Worm (Caenorhabditis elegans) whole organism, L1 larva: ENCODE results near the gene unc-119.

Source experiments
- C04F5.9 ChIP-seq: sonication (generic microtip); optimal IDR thresholded peaks from 2 replicates; lab custom pipeline; 2016; ENCODE audit warnings: missing genetic modification characterization, missing compliant biosample characterization
- C16A3.4 ChIP-seq: fragments of 150-350 bp; optimal IDR thresholded peaks from 2 replicates; lab custom pipeline; 2014; ENCODE audit warnings: missing biosample characterization, missing genetic modification characterization
- Y116A8C.19 ChIP-seq: sonication (generic microtip); optimal IDR thresholded peaks from 2 replicates; lab custom pipeline; 2016; ENCODE audit warnings: missing compliant biosample characterization, missing genetic modification characterization, borderline replicate concordance
- aha-1 ChIP-seq: fragments of 150-350 bp; optimal IDR thresholded peaks from 2 replicates; lab custom pipeline; 2014; ENCODE audit warnings: missing biosample characterization, missing genetic modification characterization
- ceh-63 ChIP-seq: fragments of 200-800 bp; sonication (Bioruptor generic); optimal IDR thresholded peaks from 2 replicates; lab custom pipeline; 2018; ENCODE audit warnings: mild to moderate bottlenecking, missing genetic modification characterization, missing compliant biosample characterization
- ceh-82 ChIP-seq, 3 experiments: fragments of 150-350 bp in 1 of 3; sonication (generic microtip) in 2 of 3; optimal IDR thresholded peaks; 2 replicates each; lab custom pipeline; 2014 to 2017; ENCODE audit warnings: missing biosample characterization in 3 of 3, missing genetic modification characterization in 3 of 3
- ceh-90 ChIP-seq: sonication (generic microtip); optimal IDR thresholded peaks from 2 replicates; lab custom pipeline; 2016; ENCODE audit warnings: missing genetic modification characterization, missing compliant biosample characterization
- ces-1 ChIP-seq: fragments of 150-350 bp; optimal IDR thresholded peaks from 2 replicates; lab custom pipeline; 2014; ENCODE audit warnings: missing biosample characterization, missing genetic modification reagents, missing genetic modification characterization
- dsc-1 ChIP-seq: sonication (generic microtip); optimal IDR thresholded peaks from 2 replicates; lab custom pipeline; 2016; ENCODE audit warnings: mild to moderate bottlenecking, missing genetic modification characterization, missing compliant biosample characterization
- efl-1 ChIP-seq, 4 experiments: fragments of 150-350 bp; optimal IDR thresholded peaks in 3 of 4; peaks in 1 of 4; 1 replicate in 1 of 4; 2 replicates in 3 of 4; lab custom pipeline; 2014; ENCODE audit warnings: missing biosample characterization in 2 of 4, missing genetic modification characterization in 2 of 4, missing genetic modification reagents in 2 of 4
- egl-27 ChIP-seq, 2 experiments: fragments of 150-350 bp in 1 of 2; sonication (generic microtip); optimal IDR thresholded peaks; 3 replicates each; lab custom pipeline; 2017 to 2018; ENCODE audit warnings: missing biosample characterization in 2 of 2, missing genetic modification characterization in 2 of 2, missing genetic modification reagents in 2 of 2
- ets-5 ChIP-seq: fragments of 200-800 bp; sonication (Bioruptor generic); IDR thresholded peaks from 2 replicates; pipeline ENCODE4 v1.3.6; 2022; ENCODE audit warnings: missing genetic modification characterization, missing compliant biosample characterization
- fkh-10 ChIP-seq: sonication (generic microtip); optimal IDR thresholded peaks from 2 replicates; lab custom pipeline; 2017; ENCODE audit warnings: missing biosample characterization, missing genetic modification reagents, missing genetic modification characterization
- hlh-17 ChIP-seq: fragments of 200-800 bp; sonication (Bioruptor generic); optimal IDR thresholded peaks from 2 replicates; lab custom pipeline; 2018; ENCODE audit warnings: missing genetic modification characterization, mild to moderate bottlenecking, missing compliant biosample characterization, moderate library complexity, borderline replicate concordance
- hpl-2 ChIP-seq: fragments of 150-350 bp; optimal IDR thresholded peaks from 2 replicates; lab custom pipeline; 2014; ENCODE audit warnings: missing biosample characterization, missing genetic modification reagents, missing genetic modification characterization
- irx-1 ChIP-seq: sonication (generic microtip); optimal IDR thresholded peaks from 2 replicates; lab custom pipeline; 2016; ENCODE audit warnings: missing genetic modification characterization, missing compliant biosample characterization
- lin-13 ChIP-seq: fragments of 150-350 bp; optimal IDR thresholded peaks from 2 replicates; lab custom pipeline; 2014; ENCODE audit warnings: missing biosample characterization, missing genetic modification reagents, missing genetic modification characterization
- lin-14 ChIP-seq: fragments of 200-800 bp; sonication (Bioruptor generic); optimal IDR thresholded peaks from 2 replicates; lab custom pipeline; 2018; ENCODE audit warnings: mild to moderate bottlenecking, missing genetic modification characterization, moderate library complexity, missing compliant biosample characterization
- lin-15B ChIP-seq: fragments of 150-350 bp; sonication (generic microtip); optimal IDR thresholded peaks from 3 replicates; lab custom pipeline; 2014; ENCODE audit warnings: missing biosample characterization, missing genetic modification characterization
- lir-3 ChIP-seq: sonication (generic microtip); optimal IDR thresholded peaks from 2 replicates; lab custom pipeline; 2016; ENCODE audit warnings: mild to moderate bottlenecking, missing genetic modification characterization, moderate library complexity, missing compliant biosample characterization; ENCODE audit not compliant: poor library complexity
- lsy-2 ChIP-seq, 2 experiments: fragments of 150-350 bp; optimal IDR thresholded peaks; 2 replicates each; lab custom pipeline; 2014; ENCODE audit warnings: missing biosample characterization in 2 of 2, missing genetic modification characterization in 2 of 2
- mab-9 ChIP-seq: fragments of 200-800 bp; sonication (Bioruptor generic); IDR thresholded peaks from 2 replicates; pipeline ENCODE4 v1.3.6; 2022; ENCODE audit warnings: missing genetic modification reagents, missing genetic modification characterization, missing compliant biosample characterization
- mef-2 ChIP-seq: fragments of 150-350 bp; optimal IDR thresholded peaks from 2 replicates; lab custom pipeline; 2014; ENCODE audit warnings: missing biosample characterization, missing genetic modification characterization
- mep-1 ChIP-seq: fragments of 150-350 bp; optimal IDR thresholded peaks from 2 replicates; lab custom pipeline; 2014; ENCODE audit warnings: missing biosample characterization, missing genetic modification characterization
- nhr-11 ChIP-seq: fragments of 150-350 bp; optimal IDR thresholded peaks from 2 replicates; lab custom pipeline; 2014; ENCODE audit warnings: missing biosample characterization, missing genetic modification characterization
- nhr-19 ChIP-seq: fragments of 200-800 bp; sonication (Bioruptor generic); conservative IDR thresholded peaks from 2 replicates; pipeline ENCODE4 v1.3.6; 2022; ENCODE audit warnings: missing genetic modification characterization, missing compliant biosample characterization
- nhr-28 ChIP-seq: fragments of 150-350 bp; optimal IDR thresholded peaks from 2 replicates; lab custom pipeline; 2014; ENCODE audit warnings: missing biosample characterization, missing genetic modification characterization
- nhr-71 ChIP-seq: sonication (generic microtip); optimal IDR thresholded peaks from 2 replicates; lab custom pipeline; 2016; ENCODE audit warnings: mild to moderate bottlenecking, missing genetic modification characterization, moderate library complexity, missing compliant biosample characterization
- nhr-85 ChIP-seq: sonication (generic microtip); peaks from one replicate; lab custom pipeline; 2016; ENCODE audit warnings: missing genetic modification characterization, inconsistent platforms, missing compliant biosample characterization
- rnt-1 ChIP-seq: sonication (generic microtip); optimal IDR thresholded peaks from 2 replicates; lab custom pipeline; 2016; ENCODE audit warnings: mild to moderate bottlenecking, missing genetic modification characterization, moderate library complexity, missing compliant biosample characterization
- skn-1 ChIP-seq: fragments of 150-350 bp; optimal IDR thresholded peaks from 2 replicates; lab custom pipeline; 2014; ENCODE audit warnings: missing biosample characterization, missing genetic modification characterization
- snpc-4 ChIP-seq: fragments of 150-350 bp; optimal IDR thresholded peaks from 2 replicates; lab custom pipeline; 2014; ENCODE audit warnings: missing biosample characterization, missing genetic modification characterization
- sptf-1 ChIP-seq: fragments of 150-350 bp; optimal IDR thresholded peaks from 2 replicates; lab custom pipeline; 2014; ENCODE audit warnings: missing biosample characterization, missing genetic modification characterization
- swsn-7 ChIP-seq: sonication (generic microtip); optimal IDR thresholded peaks from 2 replicates; lab custom pipeline; 2016; ENCODE audit warnings: missing genetic modification characterization, missing compliant biosample characterization
- unc-30 ChIP-seq: sonication (generic microtip); optimal IDR thresholded peaks from 2 replicates; lab custom pipeline; 2017; ENCODE audit warnings: missing biosample characterization, missing genetic modification characterization
- unc-86 ChIP-seq: sonication (generic microtip); optimal IDR thresholded peaks from 2 replicates; lab custom pipeline; 2016; ENCODE audit warnings: missing genetic modification characterization, missing compliant biosample characterization
- xbp-1 ChIP-seq: sonication (generic microtip); optimal IDR thresholded peaks from 2 replicates; lab custom pipeline; 2016; ENCODE audit warnings: missing genetic modification characterization, missing compliant biosample characterization
- zip-4 ChIP-seq: fragments of 200-800 bp; sonication (Bioruptor generic); optimal IDR thresholded peaks from 2 replicates; lab custom pipeline; 2018; ENCODE audit warnings: mild to moderate bottlenecking, missing genetic modification characterization, moderate library complexity, missing compliant biosample characterization

The unc-119 gene

ce11 chrIII:10869595-10869994, 32.8 kb upstream of the unc-119 start:
- TF ChIP-seq mep-1 (tag; lab: Kevin White, UChicago) (no peak), efl-1 (optimal IDR thresholded peaks at IDR 0.05; lab: Kevin White, UChicago) (no peak), efl-1 (GFP tag; optimal IDR thresholded peaks at IDR 0.05 in 1 of 2; lab: Kevin White, UChicago) (peak in 1 of 2 experiments; percentile 80)

- no peak for TF ChIP-seq lir-3
- no peak for TF ChIP-seq nhr-85 (tag; lab: Kevin White, UChicago)
- TF ChIP-seq ceh-90 (tag; lab: Kevin White, UChicago), result no peak
- TF ChIP-seq ces-1 (GFP tag; lab: Kevin White, UChicago), result no peak
- no peak for TF ChIP-seq egl-27 (tag; optimal IDR thresholded peaks at IDR 0.05; lab: Kevin White, UChicago)
- TF ChIP-seq lin-13 (GFP tag; lab: Kevin White, UChicago), result no peak
- no peak for TF ChIP-seq nhr-19 (GFP tag; lab: Robert Waterston, UW)
- no peak for TF ChIP-seq unc-86 (tag; lab: Kevin White, UChicago)
- TF ChIP-seq zip-4 (GFP tag; lab: Kevin White, UChicago), result no peak
- TF ChIP-seq lin-14, result no peak
- TF ChIP-seq hpl-2 (GFP tag; lab: Kevin White, UChicago), result no peak
- no peak for TF ChIP-seq nhr-28
Measured at ce11 chrIII:10870161-10870560, 32.3 kb upstream of the unc-119 start.

ce11 chrIII:10870814-10871213, 31.6 kb upstream of the unc-119 start:
- TF ChIP-seq efl-1 (optimal IDR thresholded peaks at IDR 0.05; lab: Kevin White, UChicago), result no peak
- TF ChIP-seq efl-1 (GFP tag; optimal IDR thresholded peaks at IDR 0.05 in 1 of 2; lab: Kevin White, UChicago), result peak in 1 of 2 experiments; percentile 8
- no peak for TF ChIP-seq xbp-1

ce11 chrIII:10875132-10875531, 27.3 kb upstream of the unc-119 start, which contains the start of gene C44B9.2:
Gene C44B9.2 (plus strand): TSS chrIII:10875432.
- TF ChIP-seq ceh-63 (GFP tag; lab: Kevin White, UChicago) (no peak), C04F5.9 (tag; lab: Kevin White, UChicago) (no peak), hlh-17 (GFP tag; lab: Kevin White, UChicago) (no peak), ets-5 (GFP tag; lab: Robert Waterston, UW) (no peak), mef-2 (tag; lab: Kevin White, UChicago) (no peak), nhr-19 (GFP tag; lab: Robert Waterston, UW) (no peak), Y116A8C.19 (tag; lab: Kevin White, UChicago) (no peak), unc-86 (tag; lab: Kevin White, UChicago) (no peak)

- TF ChIP-seq lin-13 (GFP tag; lab: Kevin White, UChicago), result no peak
- TF ChIP-seq C16A3.4 (tag; lab: Kevin White, UChicago), result no peak
- TF ChIP-seq nhr-85 (tag; lab: Kevin White, UChicago), result no peak
- no peak for TF ChIP-seq mab-9 (GFP tag; lab: Robert Waterston, UW)
- TF ChIP-seq efl-1 (optimal IDR thresholded peaks at IDR 0.05; lab: Kevin White, UChicago), result no peak
- TF ChIP-seq efl-1 (GFP tag; optimal IDR thresholded peaks at IDR 0.05 in 1 of 2; lab: Kevin White, UChicago), result peak in 1 of 2 experiments; percentile 22
- no peak for TF ChIP-seq ceh-82 (tag; optimal IDR thresholded peaks at IDR 0.05; lab: Kevin White, UChicago)
Measured at ce11 chrIII:10877542-10877941, 24.9 kb upstream of the unc-119 start.

- TF ChIP-seq mep-1 (tag; lab: Kevin White, UChicago) (no peak), efl-1 (optimal IDR thresholded peaks at IDR 0.05; lab: Kevin White, UChicago) (no peak), efl-1 (GFP tag; optimal IDR thresholded peaks at IDR 0.05 in 1 of 2; lab: Kevin White, UChicago) (peak in 1 of 2 experiments; percentile 12)
Measured at ce11 chrIII:10880083-10880482, 22.4 kb upstream of the unc-119 start, which contains the start of gene C44B9.3. Gene C44B9.3 (minus strand): TSS chrIII:10880183.

- no peak for TF ChIP-seq egl-27 (tag; optimal IDR thresholded peaks at IDR 0.05; lab: Kevin White, UChicago)
- TF ChIP-seq nhr-11 (tag; lab: Kevin White, UChicago), result no peak
- no peak for TF ChIP-seq nhr-19 (GFP tag; lab: Robert Waterston, UW)
- no peak for TF ChIP-seq swsn-7 (tag; lab: Kevin White, UChicago)
- no peak for TF ChIP-seq sptf-1 (tag; lab: Kevin White, UChicago)
- TF ChIP-seq aha-1 (tag; lab: Kevin White, UChicago), result no peak
- TF ChIP-seq lsy-2 (tag; optimal IDR thresholded peaks at IDR 0.05; lab: Kevin White, UChicago), result no peak
- TF ChIP-seq irx-1 (tag; lab: Kevin White, UChicago), result no peak
- no peak for TF ChIP-seq unc-30 (tag; lab: Kevin White, UChicago)
- TF ChIP-seq snpc-4, result no peak
- TF ChIP-seq zip-4 (GFP tag; lab: Kevin White, UChicago), result no peak
- no peak for TF ChIP-seq C04F5.9 (tag; lab: Kevin White, UChicago)
- TF ChIP-seq rnt-1 (tag; lab: Kevin White, UChicago), result no peak
- no peak for TF ChIP-seq fkh-10 (GFP tag; lab: Kevin White, UChicago)
- TF ChIP-seq hpl-2 (GFP tag; lab: Kevin White, UChicago), result no peak
- TF ChIP-seq xbp-1, result no peak
- TF ChIP-seq skn-1 (tag; lab: Kevin White, UChicago), result no peak
- no peak for TF ChIP-seq lin-15B (tag; lab: Kevin White, UChicago)
- TF ChIP-seq dsc-1, result no peak
- TF ChIP-seq nhr-71 (tag; lab: Kevin White, UChicago), result no peak
Measured at ce11 chrIII:10881462-10881861, 21.0 kb upstream of the unc-119 start, which contains the start of gene athp-1. Gene athp-1 (plus strand): TSS chrIII:10881766.
